Worm (Caenorhabditis elegans): ENCODE data around the gene str-244.
"Not testable (repeated sequence)": the region's sequence is repeated elsewhere in the genome, so short reads cannot be mapped to it uniquely, and the experiment has no call there.

str-244 gene

ce11 chrV:3081471-3081870 lies 22.6 kb upstream of the str-244 start, which contains the start of gene srt-7:
Gene srt-7 (plus strand): TSS chrV:3081771.
- no peak for TF ChIP-seq D1046.2 (GFP tag; IDR thresholded peaks at IDR 0.05)
- no peak for TF ChIP-seq tra-1 (GFP tag; IDR thresholded peaks at IDR 0.05)

ce11 chrV:3080792-3081191 lies 21.9 kb upstream of the str-244 start, which contains the start of gene srt-5:
Gene srt-5 (minus strand): TSS chrV:3080892.
- TF ChIP-seq nhr-11 (tag; optimal IDR thresholded peaks at IDR 0.05) (no peak), unc-62 (GFP tag; optimal IDR thresholded peaks at IDR 0.05 in 1 of 2) (peak in 1 of 2 experiments; percentile 61), unc-62 (tag; optimal IDR thresholded peaks at IDR 0.05) (no peak), spr-1 (tag; optimal IDR thresholded peaks at IDR 0.05) (no peak), unc-39 (tag; optimal IDR thresholded peaks at IDR 0.05) (no peak)

- TF ChIP-seq lir-3 (tag; optimal IDR thresholded peaks at IDR 0.05), result no peak
- TF ChIP-seq unc-62 (GFP tag; optimal IDR thresholded peaks at IDR 0.05 in 1 of 2), result no peak
- TF ChIP-seq unc-62 (tag; optimal IDR thresholded peaks at IDR 0.05), result no peak
- no peak for TF ChIP-seq nhr-237 (tag; optimal IDR thresholded peaks at IDR 0.05)
- no peak for TF ChIP-seq attf-4 (tag; optimal IDR thresholded peaks at IDR 0.05)
- no peak for TF ChIP-seq dmd-8 (GFP tag; IDR thresholded peaks at IDR 0.05)
- no peak for TF ChIP-seq lin-38 (GFP tag; IDR thresholded peaks at IDR 0.05)
- no peak for TF ChIP-seq lin-1 (GFP tag; IDR thresholded peaks at IDR 0.05)
- no peak for TF ChIP-seq lin-39 (tag; optimal IDR thresholded peaks at IDR 0.05)
- TF ChIP-seq Y75B8A.6 (GFP tag; IDR thresholded peaks at IDR 0.05), result no peak
- no peak for TF ChIP-seq nhr-6 (tag; optimal IDR thresholded peaks at IDR 0.05)
- TF ChIP-seq madf-9 (GFP tag; conservative IDR thresholded peaks at IDR 0.05), result no peak
Observed at ce11 chrV:3071548-3071947, 12.7 kb upstream of the str-244 start, which contains the start of gene C50H11.13. Gene C50H11.13 (minus strand): TSS chrV:3071648.

ce11 chrV:3069101-3069500 lies 10.2 kb upstream of the str-244 start, which contains the start of gene str-40:
Gene str-40 (minus strand): TSS chrV:3069201.
- no peak for TF ChIP-seq zfp-3 (GFP tag; conservative IDR thresholded peaks at IDR 0.05)

ce11 chrV:3065928-3066327 lies 7.0 kb upstream of the str-244 start, which contains the start of gene srh-185:
Gene srh-185 (plus strand): TSS chrV:3066228.
- TF ChIP-seq fos-1 (tag; optimal IDR thresholded peaks at IDR 0.05) (no peak), pha-4 (GFP tag; IDR thresholded peaks at IDR 0.05) (no peak), pha-4 (tag; optimal IDR thresholded peaks at IDR 0.05) (no peak), unc-62 (GFP tag; optimal IDR thresholded peaks at IDR 0.05 in 1 of 2) (peak in 1 of 2 experiments; percentile 11), unc-62 (tag; optimal IDR thresholded peaks at IDR 0.05) (no peak), ceh-82 (tag; optimal IDR thresholded peaks at IDR 0.05) (no peak)

ce11 chrV:3064418-3064817 lies 5.5 kb upstream of the str-244 start, which contains the start of gene srt-16:
Gene srt-16 (minus strand): TSS chrV:3064518.
- TF ChIP-seq zip-11 (GFP tag; IDR thresholded peaks at IDR 0.05); F37D6.2 (tag; optimal IDR thresholded peaks at IDR 0.05); zfp-2 (tag; optimal IDR thresholded peaks at IDR 0.05): not testable (repeated sequence)

ce11 chrV:3062078-3062477 lies 3.2 kb upstream of the str-244 start, which contains the start of gene srt-15:
Gene srt-15 (minus strand): TSS chrV:3062178.
- TF ChIP-seq ceh-28 (tag; optimal IDR thresholded peaks at IDR 0.05), result no peak
- no peak for TF ChIP-seq duxl-1 (tag; optimal IDR thresholded peaks at IDR 0.05; ENCODE audit: poor library complexity)
- no peak for TF ChIP-seq T26A8.4 (GFP tag; IDR thresholded peaks at IDR 0.05)
- TF ChIP-seq hif-1 (tag; optimal IDR thresholded peaks at IDR 0.05), result no peak
- TF ChIP-seq mxl-3 (GFP tag; optimal IDR thresholded peaks at IDR 0.05), result no peak
- TF ChIP-seq madf-9 (GFP tag; conservative IDR thresholded peaks at IDR 0.05), result no peak
- no peak for TF ChIP-seq nhr-42 (GFP tag; IDR thresholded peaks at IDR 0.05)
- no peak for TF ChIP-seq F10B5.3 (tag; optimal IDR thresholded peaks at IDR 0.05)
- TF ChIP-seq set-16 (GFP tag; IDR thresholded peaks at IDR 0.05), result no peak
